Worm (Caenorhabditis elegans) whole organism, mixed stage, embryonic: ENCODE data around the gene pssy-2.

ENCODE experiments used
- ces-1 ChIP-seq: fragments of 150-350 bp; optimal IDR thresholded peaks from 2 replicates; lab custom pipeline; 2014; ENCODE audit warnings: missing biosample characterization, missing genetic modification reagents, missing genetic modification characterization
- elt-3 ChIP-seq: fragments of 150-350 bp; optimal IDR thresholded peaks from 2 replicates; lab custom pipeline; 2014; ENCODE audit warnings: missing biosample characterization, missing genetic modification characterization

- TF ChIP-seq elt-3 (tag; lab: Kevin White, UChicago) (no peak), ces-1 (no peak)
Measured at ce11 chrIII:13452824-13453223, 18.8 kb upstream of the pssy-2 start.
